Fruit fly (Drosophila melanogaster) whole organism, embryonic: ENCODE data around the gene Cul5.
A peak's percentile ranks its signal among the peaks of the same experiment; 100 is the strongest.

ENCODE experiments used
- Awh ChIP-seq: fragments of 200-800 bp; sonication (Bioruptor generic); IDR thresholded peaks from 2 replicates; pipeline ENCODE4, ENCODE4 v1.3.6; 2022; ENCODE audit warnings: missing biosample characterization, missing genetic modification characterization
- Blimp-1 ChIP-seq: fragments of 200-800 bp; sonication (Bioruptor generic); optimal IDR thresholded peaks from 3 replicates; lab custom pipeline; 2018; ENCODE audit warnings: missing biosample characterization, missing genetic modification characterization, mild to moderate bottlenecking, moderate library complexity, missing genetic modification reagents
- CG10565 ChIP-seq: fragments of 200-800 bp; sonication (Bioruptor generic); optimal IDR thresholded peaks from 3 replicates; lab custom pipeline; 2016; ENCODE audit warnings: missing biosample characterization, mild to moderate bottlenecking, missing genetic modification characterization
- CG12219 ChIP-seq: fragments of 200-800 bp; sonication (Bioruptor generic); optimal IDR thresholded peaks from 3 replicates; lab custom pipeline; 2018; ENCODE audit warnings: missing biosample characterization, mild to moderate bottlenecking, missing genetic modification characterization
- CG13775 ChIP-seq: fragments of 200-800 bp; sonication (Bioruptor generic); optimal IDR thresholded peaks from 3 replicates; lab custom pipeline; 2017; ENCODE audit warnings: missing biosample characterization, mild to moderate bottlenecking, missing genetic modification characterization
- CG13894 ChIP-seq: fragments of 200-800 bp; sonication (Bioruptor generic); optimal IDR thresholded peaks from 3 replicates; lab custom pipeline; 2018; ENCODE audit warnings: missing biosample characterization, mild to moderate bottlenecking, missing genetic modification characterization, moderate library complexity
- CG14441 ChIP-seq: fragments of 200-800 bp; sonication (Bioruptor generic); IDR thresholded peaks from 2 replicates; pipeline ENCODE4 v1.3.6; 2022; ENCODE audit warnings: missing biosample characterization, missing genetic modification characterization
- CG15514 ChIP-seq: fragments of 200-800 bp; sonication (Bioruptor generic); optimal IDR thresholded peaks from 3 replicates; lab custom pipeline; 2017; ENCODE audit warnings: missing biosample characterization, missing genetic modification characterization, mild to moderate bottlenecking, moderate library complexity, missing genetic modification reagents
- CG16813 ChIP-seq: fragments of 200-800 bp; sonication (Bioruptor generic); IDR thresholded peaks from 3 replicates; pipeline ENCODE4 v1.3.6; 2022; ENCODE audit warnings: missing biosample characterization, missing genetic modification characterization; ENCODE audit not compliant: partially characterized antibody
- CG17359 ChIP-seq: fragments of 200-800 bp; sonication (Bioruptor generic); optimal IDR thresholded peaks from 3 replicates; lab custom pipeline; 2018; ENCODE audit warnings: missing biosample characterization, mild to moderate bottlenecking, missing genetic modification characterization, moderate library complexity
- CG2202 ChIP-seq: fragments of 200-800 bp; sonication (Bioruptor generic); optimal IDR thresholded peaks from 2 replicates; lab custom pipeline; 2018; ENCODE audit warnings: missing biosample characterization, mild to moderate bottlenecking, missing genetic modification characterization
- CG2712 ChIP-seq: fragments of 200-800 bp; optimal IDR thresholded peaks from 3 replicates; lab custom pipeline; 2019; ENCODE audit warnings: missing biosample characterization, mild to moderate bottlenecking, missing genetic modification characterization, moderate library complexity
- CG2875 ChIP-seq: fragments of 200-800 bp; sonication (Bioruptor generic); optimal IDR thresholded peaks from 2 replicates; lab custom pipeline; 2017; ENCODE audit warnings: missing biosample characterization, mild to moderate bottlenecking, missing genetic modification characterization, missing genetic modification reagents
- CG32532 ChIP-seq: fragments of 200-800 bp; sonication (Bioruptor generic); IDR thresholded peaks from 2 replicates; pipeline ENCODE4 v1.3.6; 2022; ENCODE audit warnings: missing biosample characterization, missing genetic modification characterization
- CG32772 ChIP-seq: fragments of 200-800 bp; sonication (Bioruptor generic); IDR thresholded peaks from 2 replicates; pipeline ENCODE4 v1.3.6; 2022; ENCODE audit warnings: missing biosample characterization, missing genetic modification characterization
- CG42726 ChIP-seq: fragments of 200-800 bp; sonication (Bioruptor generic); IDR thresholded peaks from 2 replicates; pipeline ENCODE4 v1.3.6; 2022; ENCODE audit warnings: missing biosample characterization, missing genetic modification characterization; ENCODE audit not compliant: partially characterized antibody
- CG4707 ChIP-seq: fragments of 200-800 bp; sonication (Bioruptor generic); optimal IDR thresholded peaks from 2 replicates; lab custom pipeline; 2018; ENCODE audit warnings: missing biosample characterization, mild to moderate bottlenecking, missing genetic modification characterization, moderate library complexity
- CG4820 ChIP-seq: fragments of 200-800 bp; sonication (Bioruptor generic); optimal IDR thresholded peaks from 3 replicates; lab custom pipeline; 2016; ENCODE audit warnings: missing biosample characterization, missing genetic modification characterization
- CG7556 ChIP-seq: fragments of 200-800 bp; sonication (Bioruptor generic); optimal IDR thresholded peaks from 2 replicates; lab custom pipeline; 2017; ENCODE audit warnings: missing biosample characterization, mild to moderate bottlenecking, missing genetic modification characterization
- CG8290 ChIP-seq, 3 experiments: fragments of 200-800 bp; sonication (Bioruptor generic); optimal IDR thresholded peaks; 2 replicates each; lab custom pipeline; 2016 to 2019; ENCODE audit warnings: missing biosample characterization in 3 of 3, missing genetic modification characterization in 3 of 3, mild to moderate bottlenecking in 2 of 3, moderate library complexity in 1 of 3
- Dll ChIP-seq: fragments of 200-800 bp; sonication (Bioruptor generic); IDR thresholded peaks from 4 replicates; pipeline ENCODE4 v1.3.6; 2022; ENCODE audit warnings: missing biosample characterization, missing genetic modification characterization; ENCODE audit not compliant: partially characterized antibody
- Dp ChIP-seq: fragments of 200-800 bp; sonication (Bioruptor generic); optimal IDR thresholded peaks from 2 replicates; lab custom pipeline; 2018; ENCODE audit warnings: missing biosample characterization, mild to moderate bottlenecking, missing genetic modification characterization, moderate library complexity
- Hmr ChIP-seq: fragments of 200-800 bp; sonication (Bioruptor generic); optimal IDR thresholded peaks from 3 replicates; lab custom pipeline; 2017; ENCODE audit warnings: mild to moderate bottlenecking, missing biosample characterization, missing genetic modification reagents, missing genetic modification characterization
- Hr3 ChIP-seq: fragments of 200-800 bp; sonication (Bioruptor generic); optimal IDR thresholded peaks from 3 replicates; lab custom pipeline; 2016; ENCODE audit warnings: missing biosample characterization, missing genetic modification characterization
- Oaz ChIP-seq: fragments of 200-800 bp; sonication (Bioruptor generic); IDR thresholded peaks from 2 replicates; pipeline ENCODE4 v1.3.6; 2022; ENCODE audit warnings: missing biosample characterization, missing genetic modification characterization
- PHDP ChIP-seq: fragments of 200-800 bp; sonication (Bioruptor generic); optimal IDR thresholded peaks from 3 replicates; lab custom pipeline; 2018; ENCODE audit warnings: missing biosample characterization, mild to moderate bottlenecking, missing genetic modification characterization, moderate library complexity
- Sox102F ChIP-seq: fragments of 200-800 bp; sonication (Bioruptor generic); optimal IDR thresholded peaks from 2 replicates; lab custom pipeline; 2018; ENCODE audit warnings: missing biosample characterization, mild to moderate bottlenecking, missing genetic modification characterization, moderate library complexity
- Sry-δ ChIP-seq: fragments of 200-800 bp; sonication (Bioruptor generic); optimal IDR thresholded peaks from 2 replicates; lab custom pipeline; 2016; ENCODE audit warnings: missing biosample characterization, missing genetic modification characterization
- Vsx1 ChIP-seq: fragments of 200-800 bp; sonication (Bioruptor generic); optimal IDR thresholded peaks from 2 replicates; lab custom pipeline; 2017; ENCODE audit warnings: missing biosample characterization, mild to moderate bottlenecking, missing genetic modification characterization, missing genetic modification reagents
- ash1 ChIP-seq: fragments of 200-800 bp; sonication (Bioruptor generic); optimal IDR thresholded peaks from 2 replicates; lab custom pipeline; 2018; ENCODE audit warnings: missing biosample characterization, mild to moderate bottlenecking, missing genetic modification characterization
- az2 ChIP-seq: fragments of 200-800 bp; sonication (Bioruptor generic); optimal IDR thresholded peaks from 3 replicates; lab custom pipeline; 2016; ENCODE audit warnings: missing biosample characterization, missing genetic modification characterization
- bigmax ChIP-seq: fragments of 200-800 bp; sonication (Bioruptor generic); optimal IDR thresholded peaks from 2 replicates; lab custom pipeline; 2018; ENCODE audit warnings: missing biosample characterization, mild to moderate bottlenecking, missing genetic modification characterization
- chn ChIP-seq: fragments of 200-800 bp; sonication (Bioruptor generic); optimal IDR thresholded peaks from 2 replicates; lab custom pipeline; 2016; ENCODE audit warnings: missing biosample characterization, missing genetic modification characterization
- ci ChIP-seq: fragments of 200-800 bp; sonication (Bioruptor generic); IDR thresholded peaks from 3 replicates; pipeline ENCODE4 v1.3.6; 2022; ENCODE audit warnings: missing biosample characterization, missing genetic modification characterization
- eve ChIP-seq, 2 experiments: fragments of >200 bp; optimal IDR thresholded peaks; 2 replicates each; lab custom pipeline; 2017; ENCODE audit warnings: missing biosample characterization in 2 of 2, missing genetic modification characterization in 2 of 2
- fd64A ChIP-seq: fragments of 200-800 bp; sonication (Bioruptor generic); optimal IDR thresholded peaks from 3 replicates; lab custom pipeline; 2018; ENCODE audit warnings: missing biosample characterization, mild to moderate bottlenecking, missing genetic modification characterization
- gro ChIP-seq: fragments of 200-800 bp; sonication (Bioruptor generic); optimal IDR thresholded peaks from 2 replicates; lab custom pipeline; 2016; ENCODE audit warnings: missing biosample characterization, missing genetic modification characterization
- hb ChIP-seq: fragments of 200-800 bp; sonication (Bioruptor generic); IDR thresholded peaks from 3 replicates; pipeline ENCODE4 v1.3.6; 2022; ENCODE audit warnings: missing biosample characterization, missing genetic modification characterization; ENCODE audit not compliant: partially characterized antibody
- jumu ChIP-seq: fragments of 200-800 bp; sonication (Bioruptor generic); optimal IDR thresholded peaks from 3 replicates; lab custom pipeline; 2016; ENCODE audit warnings: missing biosample characterization, missing genetic modification characterization
- kay ChIP-seq: fragments of 200-800 bp; sonication (Bioruptor generic); optimal IDR thresholded peaks from 2 replicates; lab custom pipeline; 2016; ENCODE audit warnings: missing biosample characterization, missing genetic modification characterization
- mam ChIP-seq: fragments of 200-800 bp; sonication (Bioruptor generic); optimal IDR thresholded peaks from 3 replicates; lab custom pipeline; 2016; ENCODE audit warnings: missing biosample characterization, missing genetic modification characterization
- pita ChIP-seq: fragments of 200-800 bp; sonication (Bioruptor generic); optimal IDR thresholded peaks from 2 replicates; lab custom pipeline; 2017; ENCODE audit warnings: missing biosample characterization, mild to moderate bottlenecking, missing genetic modification characterization
- psq ChIP-seq: fragments of 200-800 bp; sonication (Bioruptor generic); optimal IDR thresholded peaks from 2 replicates; lab custom pipeline; 2017; ENCODE audit warnings: missing biosample characterization, missing genetic modification characterization
- pzg ChIP-seq: fragments of 200-800 bp; sonication (Bioruptor generic); optimal IDR thresholded peaks from 3 replicates; lab custom pipeline; 2018; ENCODE audit warnings: missing biosample characterization, mild to moderate bottlenecking, missing genetic modification characterization, moderate library complexity
- ranshi ChIP-seq: fragments of 200-800 bp; sonication (Bioruptor generic); IDR thresholded peaks from 2 replicates; pipeline ENCODE4 v1.3.6; 2022; ENCODE audit warnings: missing biosample characterization, missing genetic modification characterization
- sim ChIP-seq: fragments of 200-800 bp; sonication (Bioruptor generic); IDR thresholded peaks from 2 replicates; pipeline ENCODE4 v1.3.6; 2022; ENCODE audit warnings: missing biosample characterization, missing genetic modification characterization
- sqz ChIP-seq: fragments of 200-800 bp; sonication (Bioruptor generic); optimal IDR thresholded peaks from 3 replicates; lab custom pipeline; 2018; ENCODE audit warnings: missing biosample characterization, mild to moderate bottlenecking, missing genetic modification characterization
- unc-4 ChIP-seq: fragments of 200-800 bp; sonication (Bioruptor generic); IDR thresholded peaks from 2 replicates; pipeline ENCODE4 v1.3.6; 2022; ENCODE audit warnings: missing biosample characterization, missing genetic modification characterization; ENCODE audit not compliant: partially characterized antibody

The Cul5 gene

DNA sequence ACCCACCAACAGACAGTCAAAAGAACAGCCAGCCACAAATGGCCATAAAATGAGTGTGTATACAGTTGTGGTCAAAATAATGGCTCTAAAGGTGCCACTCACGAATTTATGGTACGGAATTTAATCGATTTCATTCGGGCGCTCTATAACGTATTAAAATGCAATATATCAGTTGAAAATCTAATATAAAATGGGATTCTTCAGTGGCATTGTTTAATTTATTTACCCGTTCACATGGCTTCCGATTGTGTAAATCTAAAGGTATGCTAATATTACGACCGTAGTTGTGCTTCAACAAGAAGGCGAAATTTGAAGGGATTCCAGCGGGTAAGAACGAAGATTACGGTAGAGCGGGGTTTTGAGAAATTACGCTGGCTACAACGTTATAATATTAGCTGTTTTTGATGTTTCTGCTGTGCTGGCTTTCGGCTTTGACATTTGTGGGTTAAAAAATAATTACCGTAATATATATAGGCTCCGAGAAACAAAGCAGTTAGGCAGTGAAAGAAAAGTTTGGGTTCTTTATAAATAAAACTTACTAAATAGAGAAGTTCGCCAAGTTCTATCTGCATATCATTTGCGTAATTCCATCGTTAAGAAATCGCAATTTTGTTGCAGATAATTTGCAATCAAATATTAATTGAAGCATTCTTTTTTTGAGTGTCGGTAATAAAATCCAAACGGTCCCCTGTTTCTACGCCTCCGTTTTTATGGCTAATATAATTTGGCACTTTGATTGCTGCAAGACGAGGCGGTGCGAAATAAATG is 13.0 kb upstream of the Cul5 start (continued):
- TF ChIP-seq CG2875 (GFP tag; lab: Kevin White, UChicago): no peak
- no peak for TF ChIP-seq CG4820 (GFP tag; lab: Kevin White, UChicago)
- no peak for TF ChIP-seq eve (GFP tag; optimal IDR thresholded peaks at IDR 0.05; lab: Kevin White, UChicago)
- no peak for TF ChIP-seq CG8290 (GFP tag; optimal IDR thresholded peaks at IDR 0.05; lab: Kevin White, UChicago)
- peak in 1 of 2 experiments; percentile 9 for TF ChIP-seq CG8290 (tag; optimal IDR thresholded peaks at IDR 0.05; lab: Kevin White, UChicago)
- TF ChIP-seq Awh (GFP tag; lab: Robert Waterston, UW): no peak
- no peak for TF ChIP-seq gro (GFP tag; lab: Kevin White, UChicago)
- peak; percentile 5 for TF ChIP-seq CG13775 (GFP tag; lab: Kevin White, UChicago)
- peak; percentile 34 for TF ChIP-seq Sox102F (GFP tag; lab: Kevin White, UChicago)
- no peak for TF ChIP-seq CG32772
- no peak for TF ChIP-seq jumu
- no peak for TF ChIP-seq sqz (GFP tag; lab: Kevin White, UChicago)
- peak; percentile 13 for TF ChIP-seq Blimp-1
- TF ChIP-seq CG13894 (tag; lab: Kevin White, UChicago): peak; percentile 38
- no peak for TF ChIP-seq ash1
- peak; percentile 45 for TF ChIP-seq CG7556 (GFP tag; lab: Kevin White, UChicago)
- TF ChIP-seq CG42726 (GFP tag; lab: Robert Waterston, UW): no peak
- TF ChIP-seq bigmax (GFP tag; lab: Kevin White, UChicago): no peak
- TF ChIP-seq CG17359 (tag; lab: Kevin White, UChicago): no peak
- no peak for TF ChIP-seq Sry-δ (GFP tag; lab: Kevin White, UChicago)
- no peak for TF ChIP-seq pzg
- no peak for TF ChIP-seq CG14441 (GFP tag; lab: Robert Waterston, UW)
- no peak for TF ChIP-seq fd64A
- peak; percentile 29 for TF ChIP-seq CG2712 (tag; lab: Kevin White, UChicago)
- no peak for TF ChIP-seq ci (GFP tag; lab: Robert Waterston, UW)
- TF ChIP-seq Dll (GFP tag; lab: Robert Waterston, UW): no peak
- no peak for TF ChIP-seq az2
- TF ChIP-seq unc-4 (GFP tag; lab: Robert Waterston, UW): no peak
- TF ChIP-seq Dp: no peak
- peak; percentile 25 for TF ChIP-seq Hmr (GFP tag; lab: Kevin White, UChicago)
- no peak for TF ChIP-seq CG15514 (GFP tag; lab: Kevin White, UChicago)
- no peak for TF ChIP-seq CG2202 (tag; lab: Kevin White, UChicago)
- TF ChIP-seq Vsx1 (GFP tag; lab: Kevin White, UChicago): no peak
- no peak for TF ChIP-seq kay (GFP tag; lab: Kevin White, UChicago)
- no peak for TF ChIP-seq psq (GFP tag; lab: Kevin White, UChicago)
- TF ChIP-seq PHDP: no peak
- no peak for TF ChIP-seq pita
- no peak for TF ChIP-seq ranshi (GFP tag; lab: Robert Waterston, UW)
- TF ChIP-seq hb (GFP tag; lab: Robert Waterston, UW): no peak
- TF ChIP-seq sim: no peak
- TF ChIP-seq Hr3: no peak
- TF ChIP-seq mam: no peak
- TF ChIP-seq chn: no peak
- no peak for TF ChIP-seq CG16813 (GFP tag; lab: Robert Waterston, UW)
- TF ChIP-seq CG12219 (GFP tag; lab: Kevin White, UChicago): no peak
- TF ChIP-seq CG4707 (GFP tag; lab: Kevin White, UChicago): no peak
- TF ChIP-seq CG10565 (GFP tag; lab: Kevin White, UChicago): no peak
- no peak for TF ChIP-seq Oaz (GFP tag; lab: Robert Waterston, UW)
- 0 out of 2 replicates have a peak, but pooled peaks have one; percentile 7 for TF ChIP-seq CG32532
